Worm (Caenorhabditis elegans): Measurements from ENCODE around the gene Y53F4B.18.
"Not testable (repeated sequence)": the region's sequence is repeated elsewhere in the genome, so short reads cannot be mapped to it uniquely, and the experiment has no call there.

Gene Y53F4B.18

ce11 chrII:15042783-15043182 lies 28.7 kb downstream of the Y53F4B.18 start:
- TF ChIP-seq ceh-27 (GFP tag; optimal IDR thresholded peaks at IDR 0.05) (peak; percentile 44), lin-26 (GFP tag; IDR thresholded peaks at IDR 0.05) (peak; percentile 48; the same call in 1 of the 2 replicates), let-526 (GFP tag; IDR thresholded peaks at IDR 0.05) (peak; percentile 56; the same call in 1 of the 2 replicates), pbrm-1 (GFP tag; IDR thresholded peaks at IDR 0.05) (peak; percentile 66; the same call in 1 of the 2 replicates), mcd-1 (GFP tag; IDR thresholded peaks at IDR 0.05) (peak; percentile 54), zfh-2 (GFP tag; conservative IDR thresholded peaks at IDR 0.05) (peak; percentile 62), cebp-1 (tag; optimal IDR thresholded peaks at IDR 0.05) (peak; percentile 35), hmg-20 (GFP tag; IDR thresholded peaks at IDR 0.05) (0 out of 2 replicates have a peak, but pooled peaks have one; percentile 38), rcor-1 (GFP tag; IDR thresholded peaks at IDR 0.05) (peak; percentile 58; the same call in 1 of the 2 replicates), nfyb-1 (GFP tag; IDR thresholded peaks at IDR 0.05) (peak; percentile 89), K11D2.4 (GFP tag; IDR thresholded peaks at IDR 0.05) (peak; percentile 55), attf-3 (GFP tag; conservative IDR thresholded peaks at IDR 0.05) (0 out of 2 replicates have a peak, but pooled peaks have one; percentile 14), snpc-4 (tag; optimal IDR thresholded peaks at IDR 0.05) (peak in 1 of 4 experiments; percentile 17), ekl-4 (GFP tag; IDR thresholded peaks at IDR 0.05) (0 out of 2 replicates have a peak, but pooled peaks have one; percentile 35), hmg-1.2 (GFP tag; IDR thresholded peaks at IDR 0.05) (peak; percentile 47)
- not testable (repeated sequence) for TF ChIP-seq cebp-1 (GFP tag; IDR thresholded peaks at IDR 0.05); snpc-4 (GFP tag; optimal IDR thresholded peaks at IDR 0.05)

DNA sequence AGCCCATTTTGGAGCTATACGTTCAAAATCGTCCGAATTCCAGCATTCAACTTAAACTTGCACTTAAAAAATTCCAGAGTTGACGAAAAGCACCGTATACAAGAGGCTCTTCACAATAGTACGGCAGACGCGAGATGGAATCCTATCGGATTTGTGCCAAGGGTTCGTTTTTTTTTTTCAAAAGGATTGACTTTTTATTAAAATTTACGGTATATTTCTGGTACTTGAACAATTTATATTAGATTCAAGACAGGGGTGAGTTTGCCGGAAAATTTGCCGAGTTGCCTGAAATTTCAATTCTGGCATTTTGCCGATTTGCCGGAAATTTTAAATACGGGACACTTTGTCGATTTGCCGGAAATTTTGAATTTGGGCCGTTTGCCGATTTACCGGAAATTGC lies 29.2 kb downstream of the Y53F4B.18 start:
- TF ChIP-seq F37B4.10 (GFP tag; IDR thresholded peaks at IDR 0.05): peak; percentile 65; the same call in 1 of the 2 replicates
- TF ChIP-seq B0035.1 (tag; optimal IDR thresholded peaks at IDR 0.05): no peak
- TF ChIP-seq B0336.3 (GFP tag; IDR thresholded peaks at IDR 0.05): no peak; the same call in 1 of the 2 replicates
- TF ChIP-seq snpc-1.1 (tag; optimal IDR thresholded peaks at IDR 0.05; ENCODE audit: insufficient read depth): no peak
- TF ChIP-seq tbx-9 (tag; optimal IDR thresholded peaks at IDR 0.05; ENCODE audit: borderline replicate concordance): no peak

ce11 chrII:15039104-15039503 lies 32.4 kb downstream of the Y53F4B.18 start, which contains the start of gene trip-4:
TSS of gene trip-4 (plus strand) at chrII:15039404.
- TF ChIP-seq fkh-3 (tag; optimal IDR thresholded peaks at IDR 0.05) (no peak), ztf-18 (tag; optimal IDR thresholded peaks at IDR 0.05) (no peak), chd-7 (tag; optimal IDR thresholded peaks at IDR 0.05) (no peak), tbx-9 (tag; optimal IDR thresholded peaks at IDR 0.05; ENCODE audit: borderline replicate concordance) (no peak), Y53F4B.3 (GFP tag; IDR thresholded peaks at IDR 0.05) (no peak), mes-4 (tag; optimal IDR thresholded peaks at IDR 0.05) (no peak), ccch-3 (GFP tag; optimal IDR thresholded peaks at IDR 0.05) (no peak), tlf-1 (GFP tag; optimal IDR thresholded peaks at IDR 0.05) (no peak), hrde-1 (tag; optimal IDR thresholded peaks at IDR 0.05; ENCODE audit: borderline replicate concordance) (no peak), B0336.3 (GFP tag; IDR thresholded peaks at IDR 0.05) (no peak), F33H1.4 (GFP tag; IDR thresholded peaks at IDR 0.05) (no peak), F52B5.7 (tag; optimal IDR thresholded peaks at IDR 0.05) (no peak), unc-62 (GFP tag; optimal IDR thresholded peaks at IDR 0.05) (no peak), madf-8 (GFP tag; conservative IDR thresholded peaks at IDR 0.05) (no peak), Y53G8AR.9 (GFP tag; conservative IDR thresholded peaks at IDR 0.05) (no peak), lsl-1 (GFP tag; optimal IDR thresholded peaks at IDR 0.05) (no peak), K12H6.12 (tag; optimal IDR thresholded peaks at IDR 0.05) (no peak)
